Fruit fly (Drosophila melanogaster) whole organism, embryonic: ENCODE data around the gene spas.

ENCODE experiments used
- Ada2b ChIP-seq: fragments of 200-800 bp; sonication (Bioruptor generic); IDR thresholded peaks from 2 replicates; pipeline ENCODE4 v1.3.6; 2022; ENCODE audit warnings: missing biosample characterization, missing genetic modification characterization
- Bdp1 ChIP-seq: fragments of 200-800 bp; sonication (Bioruptor generic); optimal IDR thresholded peaks from 3 replicates; lab custom pipeline; 2016; ENCODE audit warnings: missing biosample characterization, missing genetic modification characterization
- C15 ChIP-seq: fragments of 200-800 bp; sonication (Bioruptor generic); IDR thresholded peaks from 3 replicates; pipeline ENCODE4 v1.3.6; 2022; ENCODE audit warnings: missing biosample characterization, missing genetic modification characterization
- CG10565 ChIP-seq: fragments of 200-800 bp; sonication (Bioruptor generic); optimal IDR thresholded peaks from 3 replicates; lab custom pipeline; 2016; ENCODE audit warnings: missing biosample characterization, mild to moderate bottlenecking, missing genetic modification characterization
- CG12071 ChIP-seq: fragments of 200-800 bp; sonication (Bioruptor generic); optimal IDR thresholded peaks from 3 replicates; lab custom pipeline; 2018; ENCODE audit warnings: missing biosample characterization, mild to moderate bottlenecking, missing genetic modification characterization
- CG14014 ChIP-seq: fragments of 200-800 bp; sonication (Bioruptor generic); IDR thresholded peaks from 2 replicates; pipeline ENCODE4 v1.3.6; 2022; ENCODE audit warnings: missing biosample characterization, missing genetic modification characterization
- CG14441 ChIP-seq: fragments of 200-800 bp; sonication (Bioruptor generic); IDR thresholded peaks from 2 replicates; pipeline ENCODE4 v1.3.6; 2022; ENCODE audit warnings: missing biosample characterization, missing genetic modification characterization
- CG16813 ChIP-seq: fragments of 200-800 bp; sonication (Bioruptor generic); IDR thresholded peaks from 3 replicates; pipeline ENCODE4 v1.3.6; 2022; ENCODE audit warnings: missing biosample characterization, missing genetic modification characterization; ENCODE audit not compliant: partially characterized antibody
- CG17359 ChIP-seq: fragments of 200-800 bp; sonication (Bioruptor generic); optimal IDR thresholded peaks from 3 replicates; lab custom pipeline; 2018; ENCODE audit warnings: missing biosample characterization, mild to moderate bottlenecking, missing genetic modification characterization, moderate library complexity
- CG17568 ChIP-seq: fragments of 200-800 bp; sonication (Bioruptor generic); optimal IDR thresholded peaks from 2 replicates; lab custom pipeline; 2018; ENCODE audit warnings: missing biosample characterization, mild to moderate bottlenecking, missing genetic modification characterization, moderate library complexity
- CG17829 ChIP-seq: fragments of 200-800 bp; optimal IDR thresholded peaks from 2 replicates; lab custom pipeline; 2019; ENCODE audit warnings: missing biosample characterization, mild to moderate bottlenecking, missing genetic modification characterization, moderate library complexity
- CG18262 ChIP-seq: fragments of 200-800 bp; optimal IDR thresholded peaks from 3 replicates; lab custom pipeline; 2019; ENCODE audit warnings: missing biosample characterization, mild to moderate bottlenecking, missing genetic modification characterization, moderate library complexity
- CG18619 ChIP-seq: fragments of 200-800 bp; sonication (Bioruptor generic); optimal IDR thresholded peaks from 3 replicates; lab custom pipeline; 2017; ENCODE audit warnings: missing biosample characterization, mild to moderate bottlenecking, missing genetic modification characterization
- CG33213 ChIP-seq: fragments of 200-800 bp; sonication (Bioruptor generic); optimal IDR thresholded peaks from 3 replicates; lab custom pipeline; 2016; ENCODE audit warnings: missing biosample characterization, missing genetic modification characterization
- CG34422 ChIP-seq: fragments of 200-800 bp; sonication (Bioruptor generic); IDR thresholded peaks from 3 replicates; pipeline ENCODE4 v1.3.6; 2022; ENCODE audit warnings: missing biosample characterization, missing genetic modification characterization
- CG3838 ChIP-seq: fragments of 200-800 bp; sonication (Bioruptor generic); optimal IDR thresholded peaks from 3 replicates; lab custom pipeline; 2016; ENCODE audit warnings: missing biosample characterization, missing genetic modification characterization
- CG42726 ChIP-seq: fragments of 200-800 bp; sonication (Bioruptor generic); IDR thresholded peaks from 2 replicates; pipeline ENCODE4 v1.3.6; 2022; ENCODE audit warnings: missing biosample characterization, missing genetic modification characterization; ENCODE audit not compliant: partially characterized antibody
- CG4360 ChIP-seq: fragments of 200-800 bp; sonication (Bioruptor generic); IDR thresholded peaks from 2 replicates; pipeline ENCODE4 v1.3.6; 2022; ENCODE audit warnings: missing biosample characterization, missing genetic modification characterization
- CG5953 ChIP-seq: fragments of 200-800 bp; sonication (Bioruptor generic); IDR thresholded peaks from 2 replicates; pipeline ENCODE4 v1.3.6; 2022; ENCODE audit warnings: missing biosample characterization, missing genetic modification characterization
- CG7987 ChIP-seq: fragments of 200-800 bp; sonication (Bioruptor generic); optimal IDR thresholded peaks from 2 replicates; lab custom pipeline; 2018; ENCODE audit warnings: missing biosample characterization, mild to moderate bottlenecking, missing genetic modification characterization, moderate library complexity
- CG9215 ChIP-seq: fragments of 200-800 bp; sonication (Bioruptor generic); IDR thresholded peaks from 2 replicates; pipeline ENCODE4 v1.3.6; 2022; ENCODE audit warnings: missing biosample characterization, missing genetic modification characterization
- CTCF ChIP-seq: fragments of 200-800 bp; sonication (Bioruptor generic); optimal IDR thresholded peaks from 2 replicates; lab custom pipeline; 2017; ENCODE audit warnings: missing biosample characterization, mild to moderate bottlenecking, missing genetic modification characterization, moderate library complexity
- Ets97D ChIP-seq: fragments of 200-800 bp; sonication (Bioruptor generic); optimal IDR thresholded peaks from 3 replicates; lab custom pipeline; 2016; ENCODE audit warnings: missing biosample characterization, missing genetic modification characterization
- HHEX ChIP-seq: fragments of 200-800 bp; sonication (Bioruptor generic); optimal IDR thresholded peaks from 3 replicates; lab custom pipeline; 2017; ENCODE audit warnings: missing biosample characterization, mild to moderate bottlenecking, missing genetic modification characterization, missing genetic modification reagents
- HmgD ChIP-seq: fragments of 200-800 bp; sonication (Bioruptor generic); optimal IDR thresholded peaks from 3 replicates; lab custom pipeline; 2016; ENCODE audit warnings: missing biosample characterization, missing genetic modification characterization
- Hr51 ChIP-seq, 2 experiments: fragments of 200-800 bp; sonication (Bioruptor generic); optimal IDR thresholded peaks; 2 replicates in 1 of 2; 3 replicates in 1 of 2; lab custom pipeline; 2016 to 2018; ENCODE audit warnings: missing biosample characterization in 2 of 2, missing genetic modification characterization in 2 of 2, mild to moderate bottlenecking in 1 of 2, moderate library complexity in 1 of 2
- MESR4 ChIP-seq: fragments of 200-800 bp; sonication (Bioruptor generic); optimal IDR thresholded peaks from 2 replicates; lab custom pipeline; 2018; ENCODE audit warnings: missing biosample characterization, mild to moderate bottlenecking, missing genetic modification characterization, moderate library complexity
- MTF-1 ChIP-seq: fragments of 200-800 bp; sonication (Bioruptor generic); optimal IDR thresholded peaks from 2 replicates; lab custom pipeline; 2018; ENCODE audit warnings: missing biosample characterization, mild to moderate bottlenecking, missing genetic modification characterization, borderline replicate concordance
- NK7.1 ChIP-seq: fragments of 200-800 bp; sonication (Bioruptor generic); optimal IDR thresholded peaks from 3 replicates; lab custom pipeline; 2016; ENCODE audit warnings: missing biosample characterization, missing genetic modification characterization
- Ptx1 ChIP-seq: fragments of 200-800 bp; sonication (Bioruptor generic); IDR thresholded peaks from 2 replicates; pipeline ENCODE4 v1.3.6; 2022; ENCODE audit warnings: missing biosample characterization, missing genetic modification characterization
- Spps ChIP-seq: fragments of 200-800 bp; sonication (Bioruptor generic); optimal IDR thresholded peaks from 2 replicates; lab custom pipeline; 2018; ENCODE audit warnings: missing biosample characterization, mild to moderate bottlenecking, missing genetic modification characterization
- Taf1 ChIP-seq: fragments of 200-800 bp; sonication (Bioruptor generic); IDR thresholded peaks from 2 replicates; pipeline ENCODE4 v1.3.6; 2022; ENCODE audit warnings: missing biosample characterization, missing genetic modification characterization
- az2 ChIP-seq: fragments of 200-800 bp; sonication (Bioruptor generic); optimal IDR thresholded peaks from 3 replicates; lab custom pipeline; 2016; ENCODE audit warnings: missing biosample characterization, missing genetic modification characterization
- chinmo ChIP-seq: fragments of 200-800 bp; sonication (Bioruptor generic); IDR thresholded peaks from 4 replicates; pipeline ENCODE4 v1.3.6; 2022; ENCODE audit warnings: missing biosample characterization, missing genetic modification characterization; ENCODE audit not compliant: partially characterized antibody
- croc ChIP-seq: fragments of 200-800 bp; sonication (Bioruptor generic); conservative IDR thresholded peaks from 3 replicates; pipeline ENCODE4 v1.3.6; 2022; ENCODE audit warnings: missing biosample characterization, missing genetic modification characterization
- dati ChIP-seq: fragments of 200-800 bp; sonication (Bioruptor generic); IDR thresholded peaks from 2 replicates; pipeline ENCODE4 v1.3.6; 2022; ENCODE audit warnings: missing biosample characterization, missing genetic modification characterization
- emc ChIP-seq: fragments of 200-800 bp; sonication (Bioruptor generic); optimal IDR thresholded peaks from 2 replicates; lab custom pipeline; 2016; ENCODE audit warnings: missing biosample characterization, missing genetic modification characterization
- ham ChIP-seq: fragments of 200-800 bp; sonication (Bioruptor generic); IDR thresholded peaks from 2 replicates; pipeline ENCODE4 v1.3.6; 2022; ENCODE audit warnings: missing biosample characterization, missing genetic modification characterization
- ken ChIP-seq: fragments of 200-800 bp; sonication (Bioruptor generic); IDR thresholded peaks from 3 replicates; pipeline ENCODE4 v1.3.6; 2022; ENCODE audit warnings: missing biosample characterization, missing genetic modification characterization
- knrl ChIP-seq: fragments of 200-800 bp; sonication (Bioruptor generic); IDR thresholded peaks from 3 replicates; pipeline ENCODE4 v1.3.6; 2022; ENCODE audit warnings: missing biosample characterization, missing genetic modification characterization; ENCODE audit not compliant: partially characterized antibody
- nerfin-1 ChIP-seq: fragments of 200-800 bp; sonication (Bioruptor generic); optimal IDR thresholded peaks from 3 replicates; lab custom pipeline; 2019; ENCODE audit warnings: missing biosample characterization, mild to moderate bottlenecking, missing genetic modification characterization, moderate library complexity
- otp ChIP-seq: fragments of 200-800 bp; sonication (Bioruptor generic); IDR thresholded peaks from 3 replicates; pipeline ENCODE4, ENCODE4 v1.3.6; 2022; ENCODE audit warnings: missing biosample characterization, missing genetic modification characterization
- pb ChIP-seq: fragments of 200-800 bp; sonication (Bioruptor generic); optimal IDR thresholded peaks from 3 replicates; lab custom pipeline; 2016; ENCODE audit warnings: missing biosample characterization, missing genetic modification characterization
- row ChIP-seq: fragments of 200-800 bp; sonication (Bioruptor generic); IDR thresholded peaks from 3 replicates; pipeline ENCODE4 v1.3.6; 2022; ENCODE audit warnings: missing biosample characterization, missing genetic modification characterization
- salm ChIP-seq: fragments of 200-800 bp; sonication (Bioruptor generic); optimal IDR thresholded peaks from 2 replicates; lab custom pipeline; 2018; ENCODE audit warnings: missing biosample characterization, mild to moderate bottlenecking, missing genetic modification characterization
- sug ChIP-seq: fragments of 200-800 bp; optimal IDR thresholded peaks from 2 replicates; lab custom pipeline; 2019; ENCODE audit warnings: missing biosample characterization, mild to moderate bottlenecking, missing genetic modification characterization, moderate library complexity
- unpg ChIP-seq: fragments of 200-800 bp; sonication (Bioruptor generic); optimal IDR thresholded peaks from 3 replicates; lab custom pipeline; 2018; ENCODE audit warnings: missing biosample characterization, mild to moderate bottlenecking, missing genetic modification characterization, moderate library complexity
- vvl ChIP-seq: fragments of 200-800 bp; sonication (Bioruptor generic); IDR thresholded peaks from 2 replicates; pipeline ENCODE4 v1.3.6; 2022; ENCODE audit warnings: missing biosample characterization, missing genetic modification characterization
- wor ChIP-seq: fragments of 200-800 bp; sonication (Bioruptor generic); IDR thresholded peaks from 2 replicates; pipeline ENCODE4 v1.3.6; 2022; ENCODE audit warnings: missing biosample characterization, missing genetic modification characterization
- zen2 ChIP-seq: fragments of 200-800 bp; sonication (Bioruptor generic); IDR thresholded peaks from 3 replicates; pipeline ENCODE4 v1.3.6; 2022; ENCODE audit warnings: missing biosample characterization, missing genetic modification characterization; ENCODE audit not compliant: partially characterized antibody

The spas gene

dm6 chr3R:24031019-24031824 is 6.8 kb upstream of the spas start (continued):
- TF ChIP-seq zen2 (GFP tag; lab: Robert Waterston, UW) = 0 out of 3 replicates have a peak, but pooled peaks have one; percentile 25
- TF ChIP-seq Taf1 = no peak
- TF ChIP-seq CG10565 (GFP tag; lab: Kevin White, UChicago) = no peak
- no peak for TF ChIP-seq HmgD (GFP tag; lab: Kevin White, UChicago)
- TF ChIP-seq Bdp1 (GFP tag; lab: Kevin White, UChicago) = no peak
- no peak for TF ChIP-seq CG7987 (GFP tag; lab: Kevin White, UChicago)
- TF ChIP-seq salm = no peak
- TF ChIP-seq CG17829 (tag; lab: Kevin White, UChicago) = no peak
- TF ChIP-seq C15 (GFP tag; lab: Robert Waterston, UW) = no peak
- peak; percentile 9 for TF ChIP-seq MTF-1 (GFP tag; lab: Kevin White, UChicago)
- peak; percentile 67 for TF ChIP-seq CG4360 (GFP tag; lab: Robert Waterston, UW)
- TF ChIP-seq knrl (GFP tag; lab: Robert Waterston, UW) = no peak
- TF ChIP-seq vvl = no peak
- no peak for TF ChIP-seq NK7.1 (GFP tag; lab: Kevin White, UChicago)
- TF ChIP-seq CTCF (GFP tag; lab: Kevin White, UChicago) = no peak
- peak; percentile 31; the same call in 2 of the 3 replicates for TF ChIP-seq row (GFP tag; lab: Robert Waterston, UW)
- no peak for TF ChIP-seq CG5953 (GFP tag; lab: Robert Waterston, UW)
- TF ChIP-seq HHEX (GFP tag; lab: Kevin White, UChicago) = no peak
- TF ChIP-seq unpg (GFP tag; lab: Kevin White, UChicago) = no peak
- TF ChIP-seq CG9215 = no peak
- no peak for TF ChIP-seq dati
- TF ChIP-seq pb (GFP tag; lab: Kevin White, UChicago) = no peak
- no peak for TF ChIP-seq croc
- TF ChIP-seq ken (GFP tag; lab: Robert Waterston, UW) = 0 out of 3 replicates have a peak, but pooled peaks have one; percentile 7
- TF ChIP-seq CG17568 (GFP tag; lab: Kevin White, UChicago) = no peak
- TF ChIP-seq CG3838 (GFP tag; lab: Kevin White, UChicago) = no peak
- no peak for TF ChIP-seq sug (tag; lab: Kevin White, UChicago)
- no peak for TF ChIP-seq CG18619 (GFP tag; lab: Kevin White, UChicago)
- no peak for TF ChIP-seq CG33213 (GFP tag; lab: Kevin White, UChicago)
- TF ChIP-seq CG34422 (GFP tag; lab: Robert Waterston, UW) = no peak; the same call in 2 of the 3 replicates
- TF ChIP-seq CG14014 (GFP tag; lab: Robert Waterston, UW) = peak; percentile 26; the same call in 1 of the 2 replicates
- TF ChIP-seq chinmo (GFP tag; lab: Robert Waterston, UW) = peak; percentile 90; the same call in 3 of the 4 replicates
- TF ChIP-seq ham (GFP tag; lab: Robert Waterston, UW) = no peak
- TF ChIP-seq az2 (GFP tag; lab: Kevin White, UChicago) = no peak
- no peak for TF ChIP-seq CG42726 (GFP tag; lab: Robert Waterston, UW)
- TF ChIP-seq otp (GFP tag; lab: Robert Waterston, UW) = no peak
- no peak for TF ChIP-seq Ets97D (GFP tag; lab: Kevin White, UChicago)
- no peak for TF ChIP-seq emc (GFP tag; lab: Kevin White, UChicago)
- TF ChIP-seq nerfin-1 (tag; lab: Kevin White, UChicago) = no peak
- no peak for TF ChIP-seq CG16813 (GFP tag; lab: Robert Waterston, UW)
- no peak for TF ChIP-seq Hr51 (GFP tag; optimal IDR thresholded peaks at IDR 0.05; lab: Kevin White, UChicago)
- no peak for TF ChIP-seq CG18262 (tag; lab: Kevin White, UChicago)
- TF ChIP-seq wor (GFP tag; lab: Robert Waterston, UW) = no peak
- TF ChIP-seq CG17359 (tag; lab: Kevin White, UChicago) = no peak
- peak; percentile 8 for TF ChIP-seq CG12071
- peak; percentile 3 for TF ChIP-seq Spps (tag; lab: Kevin White, UChicago)
- peak; percentile 49 for TF ChIP-seq MESR4 (GFP tag; lab: Kevin White, UChicago)
- peak; percentile 40; the same call in 1 of the 2 replicates for TF ChIP-seq CG14441 (GFP tag; lab: Robert Waterston, UW)
- no peak for TF ChIP-seq Ptx1 (GFP tag; lab: Robert Waterston, UW)
- no peak for TF ChIP-seq Ada2b
